Fruit fly (Drosophila melanogaster): Measurements from ENCODE around the gene CG5641.

CG5641 gene

dm6 chr3R:12442601-12443533, 13.8 kb upstream of the CG5641 start (continued):
- TF ChIP-seq salr (GFP tag; optimal IDR thresholded peaks at IDR 0.05) (peak in 1 of 2 experiments; percentile 57), achi (GFP tag; optimal IDR thresholded peaks at IDR 0.05) (peak; percentile 45), Eip75B (GFP tag; optimal IDR thresholded peaks at IDR 0.05) (peak; percentile 51), CG32006 (GFP tag; optimal IDR thresholded peaks at IDR 0.05) (peak; percentile 65), CG3919 (GFP tag; optimal IDR thresholded peaks at IDR 0.05) (peak; percentile 56), Met (GFP tag; optimal IDR thresholded peaks at IDR 0.05) (peak; percentile 63), CG31627 (GFP tag; optimal IDR thresholded peaks at IDR 0.05) (peak; percentile 27), dac (GFP tag; optimal IDR thresholded peaks at IDR 0.05) (peak; percentile 12), CG6792 (GFP tag; optimal IDR thresholded peaks at IDR 0.05) (peak; percentile 19), CG6808 (GFP tag; optimal IDR thresholded peaks at IDR 0.05) (peak; percentile 41), Lpt (GFP tag; optimal IDR thresholded peaks at IDR 0.05) (peak; percentile 33)

- TF ChIP-seq fd59A (GFP tag; optimal IDR thresholded peaks at IDR 0.05) (no peak), svp (GFP tag) (peak; percentile 53), CG8119 (GFP tag; IDR thresholded peaks at IDR 0.05) (0 out of 3 replicates have a peak, but pooled peaks have one; percentile 32), Eip78C (GFP tag) (peak; percentile 27), dac (GFP tag; optimal IDR thresholded peaks at IDR 0.05) (no peak), vri (GFP tag; optimal IDR thresholded peaks at IDR 0.05) (peak; percentile 70)
Measured at dm6 chr3R:12441008-12441606, 12.0 kb upstream of the CG5641 start.

dm6 chr3R:12439401-12440143, 10.5 kb upstream of the CG5641 start, which contains the start of gene Desat1:
TSS of gene Desat1 (plus strand) at chr3R:12439600.
- no peak for TF ChIP-seq CG11902 (GFP tag; optimal IDR thresholded peaks at IDR 0.05)
- peak; percentile 43 for TF ChIP-seq esn (GFP tag; optimal IDR thresholded peaks at IDR 0.05)
- TF ChIP-seq Eip78C (GFP tag), result peak; percentile 66
- no peak for TF ChIP-seq Ets96B (tag; optimal IDR thresholded peaks at IDR 0.05)

DNA sequence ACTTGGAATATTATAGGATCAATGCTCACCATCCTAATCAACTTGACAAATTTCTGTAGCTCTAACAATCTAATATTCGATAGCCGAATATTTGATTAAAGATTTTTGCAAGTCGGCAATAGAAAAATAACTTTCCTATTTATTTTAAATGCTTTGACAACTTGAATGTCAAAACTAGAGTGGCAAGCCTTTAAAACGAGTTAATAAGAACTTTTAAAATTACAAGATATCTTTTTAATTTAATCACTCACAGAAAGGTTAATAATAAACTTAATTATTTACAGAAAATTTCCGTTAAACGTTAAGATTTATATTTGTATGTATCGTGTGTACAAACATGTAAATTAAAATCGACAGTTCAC, 9.9 kb upstream of the CG5641 start, which contains the start of the genes CG17207 and CG46427:
TSS of gene CG17207 (minus strand) at position 101 of the 362 bp plus-strand sequence.
TSS of gene CG46427 (minus strand) at position 101 of the 362 bp plus-strand sequence.
- TF ChIP-seq achi (GFP tag; optimal IDR thresholded peaks at IDR 0.05) (no peak), fd59A (GFP tag; optimal IDR thresholded peaks at IDR 0.05) (no peak), CG4318 (GFP tag; optimal IDR thresholded peaks at IDR 0.05) (no peak), Sox15 (GFP tag; optimal IDR thresholded peaks at IDR 0.05) (no peak), CG6792 (GFP tag; optimal IDR thresholded peaks at IDR 0.05) (no peak), CG8319 (GFP tag; optimal IDR thresholded peaks at IDR 0.05) (no peak)

dm6 chr3R:12435948-12436347, 6.9 kb upstream of the CG5641 start, which contains the start of gene Desat2:
TSS of gene Desat2 (plus strand) at chr3R:12436248.
- TF ChIP-seq CG1621 (tag; optimal IDR thresholded peaks at IDR 0.05), result no peak
- no peak for TF ChIP-seq fkh (GFP tag; optimal IDR thresholded peaks at IDR 0.05)
- TF ChIP-seq CG15336 (GFP tag; IDR thresholded peaks at IDR 0.05), result no peak
- TF ChIP-seq salr (GFP tag; optimal IDR thresholded peaks at IDR 0.05), result no peak
- TF ChIP-seq achi (GFP tag; optimal IDR thresholded peaks at IDR 0.05), result no peak

DNA sequence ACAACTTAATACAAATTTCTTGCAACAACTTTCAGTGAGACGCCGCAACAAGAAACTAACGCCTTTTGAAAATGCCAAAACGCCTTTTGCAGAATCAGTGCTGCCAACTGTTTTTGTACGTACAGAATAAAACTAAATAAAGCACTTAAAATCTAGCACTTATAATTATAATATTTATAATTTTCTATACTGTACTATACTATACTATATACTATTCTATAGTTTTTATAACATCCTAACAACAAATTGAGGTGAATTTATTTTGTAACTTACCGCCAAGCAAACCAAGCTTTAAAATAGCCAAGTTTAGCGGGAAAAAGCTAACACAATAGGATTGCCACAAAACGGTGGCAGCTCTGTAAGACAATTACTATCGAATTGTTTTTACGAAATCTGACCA, 4.7 kb upstream of the CG5641 start, which contains the start of the genes Aos1 and Srlp:
TSS of gene Aos1 (minus strand) at position 59 of the 400 bp plus-strand sequence.
TSS of gene Srlp (plus strand) at position 335 of the 400 bp plus-strand sequence.
- TF ChIP-seq ss (GFP tag; optimal IDR thresholded peaks at IDR 0.05) (no peak), Lpt (GFP tag; optimal IDR thresholded peaks at IDR 0.05) (peak; percentile 14), topi (GFP tag; optimal IDR thresholded peaks at IDR 0.05) (peak; percentile 14), Eip78C (GFP tag) (peak; percentile 47), Met (GFP tag; optimal IDR thresholded peaks at IDR 0.05) (no peak), Sox14 (GFP tag; optimal IDR thresholded peaks at IDR 0.05) (peak; percentile 52), lz (GFP tag; optimal IDR thresholded peaks at IDR 0.05) (peak; percentile 2), esn (GFP tag; optimal IDR thresholded peaks at IDR 0.05) (peak; percentile 43), Hr38 (GFP tag; optimal IDR thresholded peaks at IDR 0.05) (no peak), CG8319 (GFP tag; optimal IDR thresholded peaks at IDR 0.05) (peak; percentile 10), Ets96B (tag; optimal IDR thresholded peaks at IDR 0.05) (peak; percentile 35), CG3032 (tag; optimal IDR thresholded peaks at IDR 0.05) (peak; percentile 70), Hr39 (GFP tag; optimal IDR thresholded peaks at IDR 0.05) (no peak), CG4318 (GFP tag; optimal IDR thresholded peaks at IDR 0.05) (no peak), dsx (GFP tag; optimal IDR thresholded peaks at IDR 0.05; ENCODE audit: poor library complexity, severe bottlenecking) (peak; percentile 45)
